Worm (Caenorhabditis elegans): ENCODE results near the gene parp-2.

- TF ChIP-seq pha-4 (tag; optimal IDR thresholded peaks at IDR 0.05) (no peak), dmd-4 (tag; optimal IDR thresholded peaks at IDR 0.05; ENCODE audit: borderline replicate concordance) (no peak), ama-1 (optimal IDR thresholded peaks at IDR 0.05) (no peak), pag-3 (tag; optimal IDR thresholded peaks at IDR 0.05; ENCODE audit: borderline replicate concordance) (no peak), nhr-232 (tag; optimal IDR thresholded peaks at IDR 0.05) (no peak), che-1 (tag; optimal IDR thresholded peaks at IDR 0.05) (no peak)
Measured at ce11 chrII:9544386-9544785, 48.5 kb upstream of the parp-2 start, which contains the start of gene sra-7.
